Fruit fly (Drosophila melanogaster): ENCODE data around the gene Rrp47.

DNA sequence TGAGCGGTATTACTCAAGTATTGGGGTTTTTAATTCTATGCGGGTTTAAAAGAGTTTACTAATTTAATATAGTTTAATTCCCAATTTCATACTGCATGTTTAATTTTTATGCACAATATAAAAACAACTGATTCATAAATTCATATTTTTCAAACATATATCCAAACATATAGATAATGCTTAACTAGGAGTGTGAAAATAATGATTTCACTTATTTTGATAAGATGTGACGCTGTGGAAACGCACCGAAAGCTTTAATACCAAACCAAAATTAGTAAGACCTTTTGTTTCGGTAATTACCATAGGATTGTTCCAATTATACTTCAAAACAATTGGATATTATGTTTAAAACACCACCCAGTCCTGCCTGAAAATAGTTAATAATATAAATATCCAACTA, 38.8 kb downstream of the Rrp47 start, which contains the start of gene Slc25A46a:
- TF ChIP-seq pan (optimal IDR thresholded peaks at IDR 0.05) (no peak), usp (GFP tag; optimal IDR thresholded peaks at IDR 0.05) (no peak), EcR (GFP tag; optimal IDR thresholded peaks at IDR 0.05) (no peak)

Data from whole organism.